Worm (Caenorhabditis elegans): ENCODE measurements around the gene F57C2.5.

F57C2.5 gene

ce11 chrII:14528233-14528802 lies at the start of gene F57C2.5, which contains the start of gene spat-1:
TSS of gene F57C2.5 (minus strand) at chrII:14528239.
TSS of gene spat-1 (plus strand) at chrII:14528752.
- peak; percentile 49 for TF ChIP-seq lin-32 (GFP tag; optimal IDR thresholded peaks at IDR 0.05)
- no peak for TF ChIP-seq elt-3 (tag; optimal IDR thresholded peaks at IDR 0.05)
- no peak for TF ChIP-seq ceh-83 (GFP tag; optimal IDR thresholded peaks at IDR 0.05)
- no peak for TF ChIP-seq blmp-1 (tag; optimal IDR thresholded peaks at IDR 0.05)
- no peak for TF ChIP-seq sem-2 (GFP tag; optimal IDR thresholded peaks at IDR 0.05)
- peak; percentile 85 for TF ChIP-seq ceh-43 (GFP tag; optimal IDR thresholded peaks at IDR 0.05)
- peak; percentile 40 for TF ChIP-seq M03D4.4 (tag; optimal IDR thresholded peaks at IDR 0.05)
- TF ChIP-seq drap-1 (GFP tag; optimal IDR thresholded peaks at IDR 0.05), result peak; percentile 51
- no peak for TF ChIP-seq nhr-28 (tag; optimal IDR thresholded peaks at IDR 0.05)
- no peak for TF ChIP-seq tbx-8 (GFP tag; optimal IDR thresholded peaks at IDR 0.05)
- peak; percentile 32 for TF ChIP-seq mls-2 (tag; optimal IDR thresholded peaks at IDR 0.05)
- no peak for TF ChIP-seq nhr-2 (tag; optimal IDR thresholded peaks at IDR 0.05)
- TF ChIP-seq unc-120 (tag; optimal IDR thresholded peaks at IDR 0.05; ENCODE audit: poor library complexity, severe bottlenecking), result peak; percentile 31
- no peak for TF ChIP-seq hlh-1 (tag; optimal IDR thresholded peaks at IDR 0.05)
- TF ChIP-seq bed-3 (GFP tag; optimal IDR thresholded peaks at IDR 0.05), result peak; percentile 31
- peak; percentile 61 for TF ChIP-seq nhr-237 (tag; optimal IDR thresholded peaks at IDR 0.05)
- TF ChIP-seq sptf-1 (tag; optimal IDR thresholded peaks at IDR 0.05), result peak; percentile 83
- no peak for TF ChIP-seq zip-8 (tag; optimal IDR thresholded peaks at IDR 0.05)
- TF ChIP-seq lsy-2 (tag; optimal IDR thresholded peaks at IDR 0.05), result peak; percentile 95
- no peak for TF ChIP-seq ceh-39 (tag; optimal IDR thresholded peaks at IDR 0.05)
- TF ChIP-seq lin-13 (tag; optimal IDR thresholded peaks at IDR 0.05), result peak; percentile 54
- TF ChIP-seq unc-39 (tag; optimal IDR thresholded peaks at IDR 0.05), result no peak
- TF ChIP-seq ham-2 (GFP tag; optimal IDR thresholded peaks at IDR 0.05), result no peak
- peak; percentile 20 for TF ChIP-seq mep-1 (tag; optimal IDR thresholded peaks at IDR 0.05)
- TF ChIP-seq ces-1 (GFP tag; optimal IDR thresholded peaks at IDR 0.05), result peak; percentile 87
- TF ChIP-seq snpc-4 (tag; optimal IDR thresholded peaks at IDR 0.05), result no peak
- no peak for TF ChIP-seq ztf-11 (tag; optimal IDR thresholded peaks at IDR 0.05)

ce11 chrII:14576429-14576828 lies 48.4 kb upstream of the F57C2.5 start, which contains the start of gene C01G12.13:
TSS of gene C01G12.13 (plus strand) at chrII:14576729.
- TF ChIP-seq lin-13 (tag; optimal IDR thresholded peaks at IDR 0.05), result no peak
- TF ChIP-seq ces-1 (GFP tag; optimal IDR thresholded peaks at IDR 0.05), result no peak
- TF ChIP-seq ceh-39 (tag; optimal IDR thresholded peaks at IDR 0.05), result no peak
- no peak for TF ChIP-seq nhr-2 (tag; optimal IDR thresholded peaks at IDR 0.05)
- no peak for TF ChIP-seq elt-3 (tag; optimal IDR thresholded peaks at IDR 0.05)
- no peak for TF ChIP-seq ceh-43 (GFP tag; optimal IDR thresholded peaks at IDR 0.05)
- no peak for TF ChIP-seq pha-4 (tag; optimal IDR thresholded peaks at IDR 0.05)
- no peak for TF ChIP-seq ztf-11 (tag; optimal IDR thresholded peaks at IDR 0.05)
- no peak for TF ChIP-seq sptf-1 (tag; optimal IDR thresholded peaks at IDR 0.05)
- no peak for TF ChIP-seq M03D4.4 (tag; optimal IDR thresholded peaks at IDR 0.05)
- no peak for TF ChIP-seq bed-3 (GFP tag; optimal IDR thresholded peaks at IDR 0.05)
- TF ChIP-seq nhr-28 (tag; optimal IDR thresholded peaks at IDR 0.05), result no peak
- no peak for TF ChIP-seq snpc-4 (tag; optimal IDR thresholded peaks at IDR 0.05)
- no peak for TF ChIP-seq nhr-12 (tag; optimal IDR thresholded peaks at IDR 0.05)
- TF ChIP-seq lin-32 (GFP tag; optimal IDR thresholded peaks at IDR 0.05), result no peak
- no peak for TF ChIP-seq elt-1 (tag; optimal IDR thresholded peaks at IDR 0.05; ENCODE audit: borderline replicate concordance, insufficient read depth)
- TF ChIP-seq unc-120 (tag; optimal IDR thresholded peaks at IDR 0.05; ENCODE audit: poor library complexity, severe bottlenecking), result no peak
- TF ChIP-seq mab-5 (tag; optimal IDR thresholded peaks at IDR 0.05), result no peak

- no peak for TF ChIP-seq sptf-1 (tag; optimal IDR thresholded peaks at IDR 0.05)
- TF ChIP-seq cnd-1 (tag; optimal IDR thresholded peaks at IDR 0.05), result no peak
- TF ChIP-seq ham-2 (GFP tag; optimal IDR thresholded peaks at IDR 0.05), result no peak
- TF ChIP-seq drap-1 (GFP tag; optimal IDR thresholded peaks at IDR 0.05), result no peak
- no peak for TF ChIP-seq nhr-237 (tag; optimal IDR thresholded peaks at IDR 0.05)
- TF ChIP-seq tbx-8 (GFP tag; optimal IDR thresholded peaks at IDR 0.05), result no peak
- TF ChIP-seq mls-2 (tag; optimal IDR thresholded peaks at IDR 0.05), result no peak
- no peak for TF ChIP-seq lin-32 (GFP tag; optimal IDR thresholded peaks at IDR 0.05)
- TF ChIP-seq snpc-4 (tag; optimal IDR thresholded peaks at IDR 0.05), result no peak
- no peak for TF ChIP-seq nhr-2 (tag; optimal IDR thresholded peaks at IDR 0.05)
- TF ChIP-seq ztf-11 (tag; optimal IDR thresholded peaks at IDR 0.05), result no peak
- TF ChIP-seq nhr-12 (tag; optimal IDR thresholded peaks at IDR 0.05), result no peak
- TF ChIP-seq ceh-83 (GFP tag; optimal IDR thresholded peaks at IDR 0.05), result no peak
- no peak for TF ChIP-seq elt-1 (tag; optimal IDR thresholded peaks at IDR 0.05; ENCODE audit: borderline replicate concordance, insufficient read depth)
Measured at ce11 chrII:14574790-14575189, 46.8 kb upstream of the F57C2.5 start.

- no peak for TF ChIP-seq lin-32 (GFP tag; optimal IDR thresholded peaks at IDR 0.05)
- no peak for TF ChIP-seq hlh-1 (tag; optimal IDR thresholded peaks at IDR 0.05)
Measured at ce11 chrII:14573315-14573714, 45.3 kb upstream of the F57C2.5 start, which contains the start of gene madf-5. TSS of gene madf-5 (plus strand) at chrII:14573615.
